Worm (Caenorhabditis elegans) whole organism, late embryonic: ENCODE data around the gene C03B1.10.

Experiments
- C08G9.2 ChIP-seq: sonication (generic microtip); optimal IDR thresholded peaks from 2 replicates; lab custom pipeline; 2016; ENCODE audit warnings: mild to moderate bottlenecking, missing genetic modification characterization, moderate library complexity, missing compliant biosample characterization
- C38D4.7 ChIP-seq: fragments of 200-800 bp; sonication (Bioruptor generic); optimal IDR thresholded peaks from 2 replicates; lab custom pipeline; 2018; ENCODE audit warnings: mild to moderate bottlenecking, missing genetic modification characterization, moderate library complexity, missing compliant biosample characterization
- F13H6.1 ChIP-seq: sonication (generic microtip); optimal IDR thresholded peaks from 2 replicates; lab custom pipeline; 2016; ENCODE audit warnings: missing genetic modification characterization, missing compliant biosample characterization
- K02D7.2 ChIP-seq: sonication (generic microtip); optimal IDR thresholded peaks from 2 replicates; lab custom pipeline; 2017; ENCODE audit warnings: mild to moderate bottlenecking, missing genetic modification characterization, missing compliant biosample characterization
- K09A11.1 ChIP-seq: sonication (generic microtip); optimal IDR thresholded peaks from 2 replicates; lab custom pipeline; 2017; ENCODE audit warnings: antibody characterized with exemption, mild to moderate bottlenecking, missing genetic modification characterization, missing compliant biosample characterization; ENCODE audit not compliant: insufficient read depth
- Y22D7AL.16 ChIP-seq: sonication (generic microtip); optimal IDR thresholded peaks from 2 replicates; lab custom pipeline; 2016; ENCODE audit warnings: missing genetic modification characterization, missing compliant biosample characterization
- ahr-1 ChIP-seq: sonication (generic microtip); optimal IDR thresholded peaks from 2 replicates; lab custom pipeline; 2016; ENCODE audit warnings: missing genetic modification characterization, missing compliant biosample characterization
- ama-1 ChIP-seq: fragments of 150-350 bp; optimal IDR thresholded peaks from 2 replicates; lab custom pipeline; 2014
- ceh-18 ChIP-seq: sonication (generic microtip); optimal IDR thresholded peaks from 2 replicates; lab custom pipeline; 2016; ENCODE audit warnings: missing genetic modification characterization, missing compliant biosample characterization
- ceh-19 ChIP-seq: fragments of 200-800 bp; sonication (Bioruptor generic); optimal IDR thresholded peaks from 2 replicates; lab custom pipeline; 2018; ENCODE audit warnings: mild to moderate bottlenecking, missing genetic modification characterization, missing compliant biosample characterization
- ceh-2 ChIP-seq: sonication (generic microtip); optimal IDR thresholded peaks from 2 replicates; lab custom pipeline; 2016; ENCODE audit warnings: missing genotype, missing genetic modification characterization, missing compliant biosample characterization
- ceh-24 ChIP-seq: sonication (generic microtip); optimal IDR thresholded peaks from 2 replicates; lab custom pipeline; 2016; ENCODE audit warnings: mild to moderate bottlenecking, missing genetic modification characterization, missing compliant biosample characterization
- ceh-30 ChIP-seq: fragments of 150-350 bp; optimal IDR thresholded peaks from 2 replicates; lab custom pipeline; 2014; ENCODE audit warnings: missing biosample characterization, missing genetic modification characterization
- ceh-31 ChIP-seq: sonication (generic microtip); optimal IDR thresholded peaks from 2 replicates; lab custom pipeline; 2016; ENCODE audit warnings: missing genetic modification characterization, missing compliant biosample characterization
- ceh-34 ChIP-seq: sonication (generic microtip); optimal IDR thresholded peaks from 2 replicates; lab custom pipeline; 2016; ENCODE audit warnings: mild to moderate bottlenecking, missing genetic modification characterization, missing compliant biosample characterization
- ceh-45 ChIP-seq: fragments of 200-800 bp; sonication (Bioruptor generic); IDR thresholded peaks from 2 replicates; pipeline ENCODE4 v1.3.6; 2022; ENCODE audit warnings: missing genetic modification reagents, missing genetic modification characterization, missing compliant biosample characterization
- ceh-48 ChIP-seq: sonication (generic microtip); optimal IDR thresholded peaks from 2 replicates; lab custom pipeline; 2016; ENCODE audit warnings: missing genetic modification characterization, inconsistent platforms, missing compliant biosample characterization
- ceh-6 ChIP-seq: fragments of 200-800 bp; sonication (Bioruptor generic); optimal IDR thresholded peaks from 2 replicates; lab custom pipeline; 2018; ENCODE audit warnings: mild to moderate bottlenecking, missing genetic modification characterization, missing compliant biosample characterization
- ceh-9 ChIP-seq: sonication (generic microtip); optimal IDR thresholded peaks from 2 replicates; lab custom pipeline; 2016; ENCODE audit warnings: mild to moderate bottlenecking, missing genetic modification characterization, inconsistent platforms, missing compliant biosample characterization
- che-1 ChIP-seq: sonication (generic microtip); optimal IDR thresholded peaks from 2 replicates; lab custom pipeline; 2016; ENCODE audit warnings: mild to moderate bottlenecking, missing genetic modification characterization, missing compliant biosample characterization
- dve-1 ChIP-seq: sonication (generic microtip); optimal IDR thresholded peaks from 2 replicates; lab custom pipeline; 2017; ENCODE audit warnings: antibody characterized with exemption, mild to moderate bottlenecking, missing genetic modification characterization, missing compliant biosample characterization
- elt-2 ChIP-seq: sonication (generic microtip); optimal IDR thresholded peaks from 2 replicates; lab custom pipeline; 2016; ENCODE audit warnings: missing genetic modification reagents, missing genetic modification characterization, missing compliant biosample characterization
- ets-4 ChIP-seq: sonication (generic microtip); optimal IDR thresholded peaks from 2 replicates; lab custom pipeline; 2016; ENCODE audit warnings: missing genetic modification characterization, missing compliant biosample characterization
- fkh-10 ChIP-seq: fragments of 150-350 bp; optimal IDR thresholded peaks from 2 replicates; lab custom pipeline; 2014; ENCODE audit warnings: missing biosample characterization, missing genetic modification reagents, missing genetic modification characterization
- fkh-6 ChIP-seq: sonication (generic microtip); optimal IDR thresholded peaks from 2 replicates; lab custom pipeline; 2016; ENCODE audit warnings: missing genetic modification characterization, missing compliant biosample characterization
- gmeb-2 ChIP-seq: sonication (generic microtip); optimal IDR thresholded peaks from 2 replicates; lab custom pipeline; 2016; ENCODE audit warnings: missing genetic modification characterization, inconsistent platforms, missing compliant biosample characterization
- hlh-13 ChIP-seq: fragments of 200-800 bp; sonication (Bioruptor generic); optimal IDR thresholded peaks from 2 replicates; lab custom pipeline; 2018; ENCODE audit warnings: mild to moderate bottlenecking, missing genetic modification characterization, missing compliant biosample characterization
- hlh-30 ChIP-seq: sonication (generic microtip); optimal IDR thresholded peaks from 2 replicates; lab custom pipeline; 2017; ENCODE audit warnings: antibody characterized with exemption, missing genetic modification characterization, missing compliant biosample characterization; ENCODE audit not compliant: insufficient read depth
- hlh-6 ChIP-seq: sonication (generic microtip); optimal IDR thresholded peaks from 2 replicates; lab custom pipeline; 2016; ENCODE audit warnings: missing genotype, missing genetic modification characterization, missing compliant biosample characterization
- lin-11 ChIP-seq: fragments of 200-800 bp; sonication (Bioruptor generic); optimal IDR thresholded peaks from 2 replicates; lab custom pipeline; 2018; ENCODE audit warnings: mild to moderate bottlenecking, missing genetic modification characterization, missing compliant biosample characterization
- madf-2 ChIP-seq: sonication (generic microtip); optimal IDR thresholded peaks from 2 replicates; lab custom pipeline; 2017; ENCODE audit warnings: missing genetic modification characterization, missing compliant biosample characterization
- mec-3 ChIP-seq: sonication (generic microtip); optimal IDR thresholded peaks from 2 replicates; lab custom pipeline; 2016; ENCODE audit warnings: borderline replicate concordance, missing genetic modification characterization, missing compliant biosample characterization
- nfya-1 ChIP-seq: sonication (generic microtip); optimal IDR thresholded peaks from 2 replicates; lab custom pipeline; 2017; ENCODE audit warnings: missing genetic modification characterization, mild to moderate bottlenecking, missing compliant biosample characterization, antibody characterized with exemption, moderate library complexity
- nhr-11 ChIP-seq: fragments of 150-350 bp; optimal IDR thresholded peaks from 2 replicates; lab custom pipeline; 2014; ENCODE audit warnings: missing biosample characterization, missing genetic modification characterization
- npax-4 ChIP-seq: sonication (generic microtip); optimal IDR thresholded peaks from 2 replicates; lab custom pipeline; 2016; ENCODE audit warnings: missing genetic modification characterization, missing compliant biosample characterization
- odd-2 ChIP-seq: sonication (generic microtip); optimal IDR thresholded peaks from 2 replicates; lab custom pipeline; 2017; ENCODE audit warnings: antibody characterized with exemption, mild to moderate bottlenecking, missing genetic modification characterization, missing compliant biosample characterization
- pag-3 ChIP-seq: sonication (generic microtip); optimal IDR thresholded peaks from 2 replicates; lab custom pipeline; 2016; ENCODE audit warnings: missing compliant biosample characterization, missing genetic modification characterization, borderline replicate concordance
- pax-1 ChIP-seq: fragments of 150-350 bp; optimal IDR thresholded peaks from 2 replicates; lab custom pipeline; 2014; ENCODE audit warnings: missing biosample characterization, missing genetic modification characterization
- pha-2 ChIP-seq: sonication (generic microtip); optimal IDR thresholded peaks from 2 replicates; lab custom pipeline; 2017; ENCODE audit warnings: mild to moderate bottlenecking, missing genetic modification characterization, missing compliant biosample characterization
- pha-4 ChIP-seq: fragments of 150-350 bp; optimal IDR thresholded peaks from 2 replicates; lab custom pipeline; 2018; ENCODE audit warnings: missing biosample characterization, missing genetic modification reagents, missing genetic modification characterization
- pqm-1 ChIP-seq: sonication (generic microtip); optimal IDR thresholded peaks from 2 replicates; lab custom pipeline; 2016; ENCODE audit warnings: missing genetic modification characterization, missing compliant biosample characterization
- ref-2 ChIP-seq: sonication (generic microtip); optimal IDR thresholded peaks from 2 replicates; lab custom pipeline; 2016; ENCODE audit warnings: missing genetic modification characterization, missing compliant biosample characterization
- sox-4 ChIP-seq: sonication (generic microtip); optimal IDR thresholded peaks from 2 replicates; lab custom pipeline; 2017; ENCODE audit warnings: mild to moderate bottlenecking, missing genetic modification characterization, inconsistent platforms, missing compliant biosample characterization
- syd-9 ChIP-seq: sonication (generic microtip); optimal IDR thresholded peaks from 2 replicates; lab custom pipeline; 2016; ENCODE audit warnings: mild to moderate bottlenecking, missing genetic modification characterization, moderate library complexity, missing compliant biosample characterization
- tbx-2 ChIP-seq: sonication (generic microtip); optimal IDR thresholded peaks from 2 replicates; lab custom pipeline; 2016; ENCODE audit warnings: missing genetic modification characterization, missing compliant biosample characterization
- ttx-3 ChIP-seq: sonication (generic microtip); optimal IDR thresholded peaks from 2 replicates; lab custom pipeline; 2016; ENCODE audit warnings: missing genetic modification reagents, missing genetic modification characterization, missing compliant biosample characterization
- unc-3 ChIP-seq, 2 experiments: fragments of 200-800 bp in 1 of 2; sonication (Bioruptor generic) in 1 of 2; sonication (generic microtip) in 1 of 2; conservative IDR thresholded peaks in 1 of 2; optimal IDR thresholded peaks in 1 of 2; 2 replicates each; pipeline versions ENCODE4 v1.3.6 to Lab custom; 2016 to 2022; ENCODE audit warnings: missing compliant biosample characterization in 2 of 2, missing genetic modification characterization in 2 of 2, missing genetic modification reagents in 1 of 2
- unc-42 ChIP-seq: sonication (generic microtip); optimal IDR thresholded peaks from 2 replicates; lab custom pipeline; 2016; ENCODE audit warnings: missing genotype, missing genetic modification characterization, missing compliant biosample characterization
- unc-55 ChIP-seq: sonication (generic microtip); optimal IDR thresholded peaks from 2 replicates; lab custom pipeline; 2017; ENCODE audit warnings: missing biosample characterization, missing genetic modification reagents, missing genetic modification characterization
- unc-86 ChIP-seq: sonication (generic microtip); optimal IDR thresholded peaks from 2 replicates; lab custom pipeline; 2016; ENCODE audit warnings: missing genetic modification characterization, missing compliant biosample characterization

C03B1.10 gene

ce11 chrX:6371192-6372116 lies 13.8 kb upstream of the C03B1.10 start:
- peak; percentile 11 for TF ChIP-seq ceh-30 (tag; lab: Kevin White, UChicago)
- peak; percentile 70 for TF ChIP-seq ceh-6 (GFP tag; lab: Kevin White, UChicago)
- TF ChIP-seq che-1 (tag; lab: Kevin White, UChicago), result peak; percentile 80
- no peak for TF ChIP-seq pag-3 (tag; lab: Kevin White, UChicago)
- TF ChIP-seq C08G9.2 (tag; lab: Kevin White, UChicago), result peak; percentile 1
- no peak for TF ChIP-seq fkh-10 (GFP tag; lab: Kevin White, UChicago)
- TF ChIP-seq fkh-6, result peak; percentile 6
- peak; percentile 43 for TF ChIP-seq hlh-13 (GFP tag; lab: Kevin White, UChicago)
- TF ChIP-seq nhr-11 (tag; lab: Kevin White, UChicago), result no peak
- peak; percentile 42 for TF ChIP-seq ceh-9 (tag; lab: Kevin White, UChicago)
- TF ChIP-seq mec-3 (tag; lab: Kevin White, UChicago), result no peak
- TF ChIP-seq pha-2 (tag; lab: Kevin White, UChicago), result peak; percentile 68
- TF ChIP-seq madf-2 (tag; lab: Kevin White, UChicago), result peak; percentile 47
- TF ChIP-seq ets-4, result no peak
- TF ChIP-seq syd-9 (tag; lab: Kevin White, UChicago), result peak; percentile 9
- no peak for TF ChIP-seq unc-42 (tag; lab: Kevin White, UChicago)
- TF ChIP-seq sox-4, result peak; percentile 77
- TF ChIP-seq Y22D7AL.16 (tag; lab: Kevin White, UChicago), result peak; percentile 62
- TF ChIP-seq gmeb-2 (tag; lab: Kevin White, UChicago), result peak; percentile 77
- TF ChIP-seq dve-1 (tag; lab: Kevin White, UChicago), result peak; percentile 26
- TF ChIP-seq hlh-30 (tag; lab: Kevin White, UChicago), result no peak
- TF ChIP-seq ceh-31 (tag; lab: Kevin White, UChicago), result peak; percentile 7
- TF ChIP-seq pax-1, result no peak
- TF ChIP-seq ceh-19, result peak; percentile 72
- TF ChIP-seq ttx-3 (tag; lab: Kevin White, UChicago), result peak; percentile 80
- TF ChIP-seq unc-3 (GFP tag; conservative IDR thresholded peaks at IDR 0.05; lab: Robert Waterston, UW), result peak; percentile 77
- no peak for TF ChIP-seq unc-3 (tag; optimal IDR thresholded peaks at IDR 0.05; lab: Kevin White, UChicago)
- TF ChIP-seq pha-4 (tag; lab: Kevin White, UChicago), result no peak
- TF ChIP-seq ceh-2 (tag; lab: Kevin White, UChicago), result peak; percentile 38
- TF ChIP-seq F13H6.1, result peak; percentile 17
- TF ChIP-seq C38D4.7 (GFP tag; lab: Kevin White, UChicago), result peak; percentile 65
- TF ChIP-seq unc-86 (tag; lab: Kevin White, UChicago), result peak; percentile 62
- peak; percentile 33 for TF ChIP-seq nfya-1 (tag; lab: Kevin White, UChicago)
- TF ChIP-seq ceh-48 (tag; lab: Kevin White, UChicago), result peak; percentile 55
- TF ChIP-seq ceh-18, result peak; percentile 5
- peak; percentile 49 for TF ChIP-seq tbx-2 (tag; lab: Kevin White, UChicago)
- TF ChIP-seq ceh-34 (tag; lab: Kevin White, UChicago), result no peak
- peak; percentile 64; the same call in 1 of the 2 replicates for TF ChIP-seq ceh-45
- no peak for TF ChIP-seq ahr-1 (tag; lab: Kevin White, UChicago)
- no peak for TF ChIP-seq hlh-6
- TF ChIP-seq npax-4 (tag; lab: Kevin White, UChicago), result peak; percentile 12
- TF ChIP-seq odd-2 (tag; lab: Kevin White, UChicago), result no peak
- no peak for TF ChIP-seq K09A11.1 (tag; lab: Kevin White, UChicago)
- TF ChIP-seq elt-2, result peak; percentile 84
- TF ChIP-seq ama-1 (lab: Kevin White, UChicago), result no peak
- peak; percentile 51 for TF ChIP-seq ceh-24 (tag; lab: Kevin White, UChicago)
- peak; percentile 70 for TF ChIP-seq lin-11 (tag; lab: Kevin White, UChicago)
- TF ChIP-seq ref-2 (tag; lab: Kevin White, UChicago), result peak; percentile 48
- TF ChIP-seq pqm-1, result peak; percentile 28
- no peak for TF ChIP-seq unc-55 (GFP tag; lab: Kevin White, UChicago)
- TF ChIP-seq K02D7.2 (tag; lab: Kevin White, UChicago), result peak; percentile 29
